Fruit fly (Drosophila melanogaster) whole organism, embryonic: Measurements from ENCODE around the gene Gale.

Experiments
- Abd-B ChIP-seq: fragments of 200-800 bp; sonication (Bioruptor generic); optimal IDR thresholded peaks from 2 replicates; lab custom pipeline; 2018; ENCODE audit warnings: missing biosample characterization, mild to moderate bottlenecking, missing genetic modification characterization, moderate library complexity
- Atf3 ChIP-seq: fragments of 200-800 bp; sonication (Bioruptor generic); optimal IDR thresholded peaks from 3 replicates; lab custom pipeline; 2016; ENCODE audit warnings: missing biosample characterization, missing genetic modification characterization
- Awh ChIP-seq: fragments of 200-800 bp; sonication (Bioruptor generic); IDR thresholded peaks from 2 replicates; pipeline ENCODE4, ENCODE4 v1.3.6; 2022; ENCODE audit warnings: missing biosample characterization, missing genetic modification characterization
- BEAF-32 ChIP-seq: fragments of 200-800 bp; sonication (Bioruptor generic); optimal IDR thresholded peaks from 3 replicates; lab custom pipeline; 2017; ENCODE audit warnings: missing biosample characterization, missing genetic modification characterization, mild to moderate bottlenecking, moderate library complexity, missing genetic modification reagents
- CG10462 ChIP-seq: fragments of 200-800 bp; sonication (Bioruptor generic); optimal IDR thresholded peaks from 2 replicates; lab custom pipeline; 2016; ENCODE audit warnings: missing biosample characterization, missing genetic modification characterization
- CG12104 ChIP-seq: fragments of 200-800 bp; sonication (Bioruptor generic); optimal IDR thresholded peaks from 3 replicates; lab custom pipeline; 2016; ENCODE audit warnings: missing biosample characterization, missing genetic modification characterization
- CG12942 ChIP-seq: fragments of 200-800 bp; sonication (Bioruptor generic); optimal IDR thresholded peaks from 3 replicates; lab custom pipeline; 2016; ENCODE audit warnings: missing biosample characterization, missing genetic modification characterization
- CG13424 ChIP-seq: fragments of 200-800 bp; sonication (Bioruptor generic); optimal IDR thresholded peaks from 2 replicates; lab custom pipeline; 2019; ENCODE audit warnings: missing biosample characterization, mild to moderate bottlenecking, missing genetic modification characterization, moderate library complexity
- CG14050 ChIP-seq: fragments of 200-800 bp; sonication (Bioruptor generic); IDR thresholded peaks from 3 replicates; pipeline ENCODE4 v1.3.6; 2022; ENCODE audit warnings: missing biosample characterization, missing genetic modification characterization
- CG17359 ChIP-seq: fragments of 200-800 bp; sonication (Bioruptor generic); optimal IDR thresholded peaks from 3 replicates; lab custom pipeline; 2018; ENCODE audit warnings: missing biosample characterization, mild to moderate bottlenecking, missing genetic modification characterization, moderate library complexity
- CG18764 ChIP-seq: fragments of 200-800 bp; sonication (Bioruptor generic); optimal IDR thresholded peaks from 3 replicates; lab custom pipeline; 2016; ENCODE audit warnings: missing biosample characterization, missing genetic modification characterization
- CG30431 ChIP-seq: fragments of 200-800 bp; sonication (Bioruptor generic); optimal IDR thresholded peaks from 2 replicates; lab custom pipeline; 2017; ENCODE audit warnings: missing biosample characterization, missing genetic modification characterization
- CG32772 ChIP-seq: fragments of 200-800 bp; sonication (Bioruptor generic); IDR thresholded peaks from 2 replicates; pipeline ENCODE4 v1.3.6; 2022; ENCODE audit warnings: missing biosample characterization, missing genetic modification characterization
- CG34422 ChIP-seq: fragments of 200-800 bp; sonication (Bioruptor generic); IDR thresholded peaks from 3 replicates; pipeline ENCODE4 v1.3.6; 2022; ENCODE audit warnings: missing biosample characterization, missing genetic modification characterization
- CG7357 ChIP-seq: fragments of 200-800 bp; sonication (Bioruptor generic); IDR thresholded peaks from 3 replicates; pipeline ENCODE4 v1.3.6; 2022; ENCODE audit warnings: missing biosample characterization, missing genetic modification characterization
- CG7987 ChIP-seq: fragments of 200-800 bp; sonication (Bioruptor generic); optimal IDR thresholded peaks from 2 replicates; lab custom pipeline; 2018; ENCODE audit warnings: missing biosample characterization, mild to moderate bottlenecking, missing genetic modification characterization, moderate library complexity
- CG8089 ChIP-seq: fragments of 200-800 bp; sonication (Bioruptor generic); optimal IDR thresholded peaks from 3 replicates; lab custom pipeline; 2016; ENCODE audit warnings: missing biosample characterization, missing genetic modification characterization
- CG9817 ChIP-seq: fragments of 200-800 bp; sonication (Bioruptor generic); optimal IDR thresholded peaks from 2 replicates; lab custom pipeline; 2018; ENCODE audit warnings: missing biosample characterization, mild to moderate bottlenecking, missing genetic modification characterization, moderate library complexity
- Dip2 ChIP-seq: fragments of 200-800 bp; sonication (Bioruptor generic); IDR thresholded peaks from 2 replicates; pipeline ENCODE4 v1.3.6; 2022; ENCODE audit warnings: missing biosample characterization, missing genetic modification characterization
- Gsc ChIP-seq: fragments of 200-800 bp; sonication (Bioruptor generic); IDR thresholded peaks from 2 replicates; pipeline ENCODE4 v1.3.6; 2022; ENCODE audit warnings: missing biosample characterization, missing genetic modification characterization
- HLH3B ChIP-seq: fragments of 200-800 bp; sonication (Bioruptor generic); IDR thresholded peaks from 2 replicates; pipeline ENCODE4 v1.3.6; 2022; ENCODE audit warnings: missing biosample characterization, missing genetic modification characterization
- Hand ChIP-seq: fragments of 200-800 bp; sonication (Bioruptor generic); optimal IDR thresholded peaks from 2 replicates; lab custom pipeline; 2017; ENCODE audit warnings: mild to moderate bottlenecking, missing biosample characterization, missing genetic modification reagents, missing genetic modification characterization
- Lim3 ChIP-seq: fragments of 200-800 bp; sonication (Bioruptor generic); IDR thresholded peaks from 2 replicates; pipeline ENCODE4 v1.3.6; 2022; ENCODE audit warnings: missing biosample characterization, missing genetic modification characterization
- Med ChIP-seq: fragments of 200-800 bp; sonication (Bioruptor generic); peaks from one replicate; lab custom pipeline; 2016; ENCODE audit warnings: missing biosample characterization, missing genetic modification characterization, mild to moderate bottlenecking, inconsistent platforms, moderate library complexity
- Mrtf ChIP-seq: fragments of 200-800 bp; sonication (Bioruptor generic); IDR thresholded peaks from 3 replicates; pipeline ENCODE4 v1.3.6; 2022; ENCODE audit warnings: missing biosample characterization, missing genetic modification characterization
- Myb ChIP-seq: fragments of 200-800 bp; sonication (Bioruptor generic); optimal IDR thresholded peaks from 2 replicates; lab custom pipeline; 2016; ENCODE audit warnings: missing biosample characterization, missing genetic modification characterization
- NK7.1 ChIP-seq: fragments of 200-800 bp; sonication (Bioruptor generic); optimal IDR thresholded peaks from 3 replicates; lab custom pipeline; 2016; ENCODE audit warnings: missing biosample characterization, missing genetic modification characterization
- Oli ChIP-seq: fragments of 200-800 bp; sonication (Bioruptor generic); optimal IDR thresholded peaks from 2 replicates; lab custom pipeline; 2018; ENCODE audit warnings: missing biosample characterization, mild to moderate bottlenecking, missing genetic modification characterization, moderate library complexity
- Sry-β ChIP-seq: fragments of 200-800 bp; sonication (Bioruptor generic); optimal IDR thresholded peaks from 2 replicates; lab custom pipeline; 2018; ENCODE audit warnings: missing biosample characterization, mild to moderate bottlenecking, missing genetic modification characterization, moderate library complexity
- aop ChIP-seq: fragments of 200-800 bp; sonication (Bioruptor generic); IDR thresholded peaks from 2 replicates; pipeline ENCODE4 v1.3.6; 2022; ENCODE audit warnings: missing biosample characterization, missing genetic modification characterization
- bcd ChIP-seq: fragments of 200-800 bp; sonication (Bioruptor generic); optimal IDR thresholded peaks from 2 replicates; lab custom pipeline; 2017; ENCODE audit warnings: missing biosample characterization, mild to moderate bottlenecking, missing genetic modification characterization
- cg ChIP-seq: fragments of 200-800 bp; sonication (Bioruptor generic); optimal IDR thresholded peaks from 3 replicates; lab custom pipeline; 2019; ENCODE audit warnings: missing biosample characterization, mild to moderate bottlenecking, missing genetic modification characterization, moderate library complexity
- fd102C ChIP-seq: fragments of 200-800 bp; sonication (Bioruptor generic); optimal IDR thresholded peaks from 2 replicates; lab custom pipeline; 2018; ENCODE audit warnings: missing biosample characterization, mild to moderate bottlenecking, missing genetic modification characterization, moderate library complexity
- gro ChIP-seq: fragments of 200-800 bp; sonication (Bioruptor generic); optimal IDR thresholded peaks from 2 replicates; lab custom pipeline; 2016; ENCODE audit warnings: missing biosample characterization, missing genetic modification characterization
- h ChIP-seq: fragments of >200 bp; optimal IDR thresholded peaks from 2 replicates; lab custom pipeline; 2017
- jumu ChIP-seq: fragments of 200-800 bp; sonication (Bioruptor generic); optimal IDR thresholded peaks from 3 replicates; lab custom pipeline; 2016; ENCODE audit warnings: missing biosample characterization, missing genetic modification characterization
- kni ChIP-seq: fragments of 200-800 bp; sonication (Bioruptor generic); optimal IDR thresholded peaks from 3 replicates; lab custom pipeline; 2017; ENCODE audit warnings: mild to moderate bottlenecking, missing biosample characterization, missing genetic modification reagents, missing genetic modification characterization
- knrl ChIP-seq: fragments of 200-800 bp; sonication (Bioruptor generic); IDR thresholded peaks from 3 replicates; pipeline ENCODE4 v1.3.6; 2022; ENCODE audit warnings: missing biosample characterization, missing genetic modification characterization; ENCODE audit not compliant: partially characterized antibody
- lmd ChIP-seq: fragments of 200-800 bp; sonication (Bioruptor generic); IDR thresholded peaks from 2 replicates; pipeline ENCODE4 v1.3.6; 2022; ENCODE audit warnings: missing biosample characterization, missing genetic modification characterization
- luna ChIP-seq: fragments of 200-800 bp; sonication (Bioruptor generic); optimal IDR thresholded peaks from 2 replicates; lab custom pipeline; 2016; ENCODE audit warnings: missing biosample characterization, missing genetic modification characterization
- mld ChIP-seq: fragments of 200-800 bp; sonication (Bioruptor generic); IDR thresholded peaks from 3 replicates; pipeline ENCODE4 v1.3.6; 2022; ENCODE audit warnings: missing biosample characterization, missing genetic modification characterization; ENCODE audit not compliant: partially characterized antibody
- peb ChIP-seq: fragments of 200-800 bp; sonication (Bioruptor generic); IDR thresholded peaks from 2 replicates; pipeline ENCODE4 v1.3.6; 2022; ENCODE audit warnings: missing biosample characterization, missing genetic modification characterization
- pita ChIP-seq: fragments of 200-800 bp; sonication (Bioruptor generic); optimal IDR thresholded peaks from 2 replicates; lab custom pipeline; 2017; ENCODE audit warnings: missing biosample characterization, mild to moderate bottlenecking, missing genetic modification characterization
- pzg ChIP-seq: fragments of 200-800 bp; sonication (Bioruptor generic); optimal IDR thresholded peaks from 3 replicates; lab custom pipeline; 2018; ENCODE audit warnings: missing biosample characterization, mild to moderate bottlenecking, missing genetic modification characterization, moderate library complexity
- sens-2 ChIP-seq: fragments of 200-800 bp; sonication (Bioruptor generic); IDR thresholded peaks from 2 replicates; pipeline ENCODE4 v1.3.6; 2022; ENCODE audit warnings: missing biosample characterization, missing genetic modification characterization
- stc ChIP-seq: fragments of 200-800 bp; sonication (Bioruptor generic); IDR thresholded peaks from 2 replicates; pipeline ENCODE4 v1.3.6; 2022; ENCODE audit warnings: missing biosample characterization, missing genetic modification characterization
- stwl ChIP-seq: fragments of 200-800 bp; sonication (Bioruptor generic); optimal IDR thresholded peaks from 3 replicates; lab custom pipeline; 2018; ENCODE audit warnings: missing biosample characterization, mild to moderate bottlenecking, missing genetic modification characterization, moderate library complexity
- tna ChIP-seq: fragments of 200-800 bp; sonication (Bioruptor generic); IDR thresholded peaks from 2 replicates; pipeline ENCODE4 v1.3.6; 2022; ENCODE audit warnings: missing biosample characterization, missing genetic modification characterization; ENCODE audit not compliant: partially characterized antibody
- ttk ChIP-seq: fragments of 200-800 bp; sonication (Bioruptor generic); IDR thresholded peaks from 2 replicates; pipeline ENCODE4 v2.1.2; 2022; ENCODE audit warnings: missing biosample characterization, missing genetic modification characterization
- wdn ChIP-seq: fragments of 200-800 bp; sonication (Bioruptor generic); IDR thresholded peaks from 2 replicates; pipeline ENCODE4 v1.3.6; 2022; ENCODE audit warnings: missing biosample characterization, missing genetic modification characterization
- zfh2 ChIP-seq: fragments of 200-800 bp; sonication (Bioruptor generic); optimal IDR thresholded peaks from 2 replicates; lab custom pipeline; 2016; ENCODE audit warnings: missing biosample characterization, missing genetic modification characterization

Gale gene

DNA sequence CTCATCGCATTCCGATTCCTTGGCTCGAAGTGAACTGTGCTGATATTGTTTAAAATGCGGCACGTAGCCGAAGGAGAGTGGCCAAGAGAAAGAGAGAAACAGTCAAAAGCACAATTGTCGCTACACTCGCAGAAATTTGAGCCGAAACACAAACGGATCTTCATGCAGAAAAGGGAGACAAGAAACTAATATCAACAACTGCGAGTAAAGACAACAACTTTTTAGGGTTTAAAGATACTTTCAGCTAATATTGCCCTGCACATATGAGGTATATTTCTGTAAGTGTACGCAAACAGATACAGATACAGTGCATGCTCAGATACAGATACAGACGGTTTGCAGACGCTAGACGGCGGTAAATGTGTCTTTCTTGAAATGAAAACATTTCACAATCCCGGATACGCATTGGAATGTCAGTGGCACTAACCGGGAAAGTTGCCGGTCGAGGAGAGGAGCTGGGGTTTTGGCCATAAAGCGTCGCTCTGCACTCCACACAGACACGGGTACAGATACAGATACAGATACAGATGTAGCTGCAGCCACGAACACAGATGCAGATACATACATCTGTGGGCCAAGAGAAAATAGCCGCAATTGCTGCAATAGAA is 4.1 kb upstream of the Gale start (continued):
- TF ChIP-seq Awh (peak; percentile 93), wdn (GFP tag; lab: Robert Waterston, UW) (peak; percentile 78), sens-2 (peak; percentile 85), luna (peak; percentile 71), Oli (tag; lab: Kevin White, UChicago) (peak; percentile 90), Med (GFP tag; lab: Kevin White, UChicago) (peak; percentile 98), Atf3 (GFP tag; lab: Kevin White, UChicago) (peak; percentile 82), cg (GFP tag; lab: Kevin White, UChicago) (peak; percentile 62), Sry-β (GFP tag; lab: Kevin White, UChicago) (peak; percentile 46), h (lab: Kevin White, UChicago) (no peak), knrl (GFP tag; lab: Robert Waterston, UW) (no peak), CG7987 (GFP tag; lab: Kevin White, UChicago) (peak; percentile 60), BEAF-32 (no peak), pzg (GFP tag; lab: Kevin White, UChicago) (no peak), CG17359 (peak; percentile 95), aop (peak; percentile 77), HLH3B (peak; percentile 91), Hand (GFP tag; lab: Kevin White, UChicago) (peak; percentile 19), fd102C (GFP tag; lab: Kevin White, UChicago) (no peak), CG14050 (GFP tag; lab: Robert Waterston, UW) (peak; percentile 83), Abd-B (GFP tag; lab: Kevin White, UChicago) (peak; percentile 79), CG13424 (peak; percentile 84), mld (GFP tag; lab: Robert Waterston, UW) (no peak), Dip2 (GFP tag; lab: Robert Waterston, UW) (no peak; the same call in 1 of the 2 replicates), Lim3 (peak; percentile 63; the same call in 1 of the 2 replicates), CG9817 (tag; lab: Kevin White, UChicago) (peak; percentile 64), pita (GFP tag; lab: Kevin White, UChicago) (no peak), Mrtf (GFP tag; lab: Robert Waterston, UW) (peak; percentile 81), CG10462 (peak; percentile 80), CG32772 (GFP tag; lab: Robert Waterston, UW) (peak; percentile 88), lmd (GFP tag; lab: Robert Waterston, UW) (peak; percentile 81), CG30431 (GFP tag; lab: Kevin White, UChicago) (peak; percentile 88), CG12104 (GFP tag; lab: Kevin White, UChicago) (peak; percentile 62), kni (GFP tag; lab: Kevin White, UChicago) (peak; percentile 86), CG18764 (GFP tag; lab: Kevin White, UChicago) (peak; percentile 89), tna (GFP tag; lab: Robert Waterston, UW) (no peak), NK7.1 (GFP tag; lab: Kevin White, UChicago) (peak; percentile 77), stwl (tag; lab: Kevin White, UChicago) (peak; percentile 11), zfh2 (GFP tag; lab: Kevin White, UChicago) (peak; percentile 73), ttk (peak; percentile 94), CG7357 (peak; percentile 73; the same call in 2 of the 3 replicates), gro (GFP tag; lab: Kevin White, UChicago) (peak; percentile 46), CG34422 (GFP tag; lab: Robert Waterston, UW) (peak; percentile 92), Gsc (peak; percentile 83), stc (GFP tag; lab: Robert Waterston, UW) (peak; percentile 87), Myb (GFP tag; lab: Kevin White, UChicago) (peak; percentile 61), peb (peak; percentile 81), CG12942 (GFP tag; lab: Kevin White, UChicago) (peak; percentile 87), bcd (peak; percentile 82), CG8089 (GFP tag; lab: Kevin White, UChicago) (peak; percentile 93), jumu (GFP tag; lab: Kevin White, UChicago) (peak; percentile 88)
